Worm (Caenorhabditis elegans) whole organism, young adult: ENCODE results near the gene cest-35.1.

ENCODE experiments used
- D2030.7 ChIP-seq: fragments of 200-800 bp; sonication (Bioruptor generic); IDR thresholded peaks from 2 replicates; pipeline ENCODE4 v1.3.6; 2022; ENCODE audit warnings: missing genetic modification reagents, missing genetic modification characterization, missing compliant biosample characterization
- F33H1.4 ChIP-seq: fragments of 200-800 bp; sonication (Bioruptor generic); IDR thresholded peaks from 2 replicates; pipeline ENCODE4 v1.3.6; 2022; ENCODE audit warnings: missing genetic modification reagents, missing genetic modification characterization, missing compliant biosample characterization
- F55B11.4 ChIP-seq: sonication (generic microtip); optimal IDR thresholded peaks from 2 replicates; lab custom pipeline; 2016; ENCODE audit warnings: missing compliant biosample characterization, missing genetic modification characterization, borderline replicate concordance; ENCODE audit not compliant: insufficient read depth
- F57A8.1 ChIP-seq: fragments of 200-800 bp; sonication (Bioruptor generic); optimal IDR thresholded peaks from 2 replicates; lab custom pipeline; 2018; ENCODE audit warnings: mild to moderate bottlenecking, missing genetic modification characterization, moderate library complexity, missing compliant biosample characterization
- Y67H2A.10 ChIP-seq: fragments of 200-800 bp; sonication (Bioruptor generic); conservative IDR thresholded peaks from 2 replicates; pipeline ENCODE4 v1.3.6; 2022; ENCODE audit warnings: missing genetic modification reagents, missing genetic modification characterization, missing compliant biosample characterization
- aptf-3 ChIP-seq: fragments of 200-800 bp; sonication (Bioruptor generic); IDR thresholded peaks from 2 replicates; pipeline ENCODE4 v1.3.6; 2022; ENCODE audit warnings: missing genetic modification characterization, missing compliant biosample characterization
- athp-1 ChIP-seq: sonication (generic microtip); optimal IDR thresholded peaks from 2 replicates; lab custom pipeline; 2017; ENCODE audit warnings: mild to moderate bottlenecking, missing genetic modification characterization, missing compliant biosample characterization
- attf-6 ChIP-seq: fragments of 200-800 bp; sonication (Bioruptor generic); IDR thresholded peaks from 2 replicates; pipeline ENCODE4 v1.3.6; 2022; ENCODE audit warnings: missing genetic modification reagents, missing genetic modification characterization, missing compliant biosample characterization
- ceh-40 ChIP-seq: fragments of 200-800 bp; sonication (Bioruptor generic); IDR thresholded peaks from 2 replicates; pipeline ENCODE4 v1.3.6; 2022; ENCODE audit warnings: missing genetic modification characterization, missing compliant biosample characterization
- ceh-79 ChIP-seq: sonication (generic microtip); optimal IDR thresholded peaks from 2 replicates; lab custom pipeline; 2017; ENCODE audit warnings: mild to moderate bottlenecking, missing genetic modification characterization, missing compliant biosample characterization
- chd-7 ChIP-seq: sonication (generic microtip); optimal IDR thresholded peaks from 2 replicates; lab custom pipeline; 2016; ENCODE audit warnings: mild to moderate bottlenecking, missing genetic modification characterization, moderate library complexity, missing compliant biosample characterization
- die-1 ChIP-seq: sonication (generic microtip); optimal IDR thresholded peaks from 2 replicates; lab custom pipeline; 2016; ENCODE audit warnings: missing genotype, mild to moderate bottlenecking, missing genetic modification characterization, missing compliant biosample characterization
- dox-1 ChIP-seq: fragments of 200-800 bp; sonication (Bioruptor generic); IDR thresholded peaks from 2 replicates; pipeline ENCODE4 v1.3.6; 2022; ENCODE audit warnings: missing genetic modification reagents, missing genetic modification characterization, missing compliant biosample characterization
- efl-1 ChIP-seq: fragments of 150-350 bp; optimal IDR thresholded peaks from 2 replicates; lab custom pipeline; 2014; ENCODE audit warnings: missing biosample characterization, missing genetic modification reagents, missing genetic modification characterization
- egl-18 ChIP-seq: fragments of 200-800 bp; sonication (Bioruptor generic); IDR thresholded peaks from 2 replicates; pipeline ENCODE4 v1.3.6; 2022; ENCODE audit warnings: missing genetic modification reagents, missing genetic modification characterization, missing compliant biosample characterization
- ets-4 ChIP-seq: fragments of 200-800 bp; sonication (Bioruptor generic); optimal IDR thresholded peaks from 2 replicates; lab custom pipeline; 2018; ENCODE audit warnings: mild to moderate bottlenecking, missing genetic modification characterization, missing compliant biosample characterization
- fkh-3 ChIP-seq: sonication (generic microtip); optimal IDR thresholded peaks from 2 replicates; lab custom pipeline; 2016; ENCODE audit warnings: mild to moderate bottlenecking, missing genetic modification characterization, missing compliant biosample characterization
- hlh-12 ChIP-seq: sonication (generic microtip); optimal IDR thresholded peaks from 2 replicates; lab custom pipeline; 2016; ENCODE audit warnings: missing genetic modification characterization, missing compliant biosample characterization
- lag-1 ChIP-seq: fragments of 200-800 bp; sonication (Bioruptor generic); IDR thresholded peaks from 2 replicates; pipeline ENCODE4 v1.3.6; 2022; ENCODE audit warnings: missing genetic modification reagents, missing genetic modification characterization, missing compliant biosample characterization
- let-607 ChIP-seq, 2 experiments: fragments of 200-800 bp in 1 of 2; sonication (Bioruptor generic) in 1 of 2; sonication (generic microtip) in 1 of 2; optimal IDR thresholded peaks; 2 replicates each; lab custom pipeline; 2016 to 2018; ENCODE audit warnings: mild to moderate bottlenecking in 2 of 2, missing compliant biosample characterization in 2 of 2, missing genetic modification characterization in 2 of 2, moderate library complexity in 2 of 2, missing genotype in 1 of 2
- lin-26 ChIP-seq: fragments of 200-800 bp; sonication (Bioruptor generic); IDR thresholded peaks from 2 replicates; pipeline ENCODE4 v1.3.6; 2022; ENCODE audit warnings: missing genetic modification reagents, missing genetic modification characterization, missing compliant biosample characterization
- lin-35 ChIP-seq, 3 experiments: fragments of 150-350 bp in 2 of 3; sonication (generic microtip) in 1 of 3; optimal IDR thresholded peaks; 2 replicates each; lab custom pipeline; 2014 to 2018; ENCODE audit warnings: missing biosample characterization in 3 of 3, missing genetic modification characterization in 3 of 3, missing genetic modification reagents in 3 of 3
- lin-54 ChIP-seq: fragments of 200-800 bp; sonication (Bioruptor generic); optimal IDR thresholded peaks from 2 replicates; lab custom pipeline; 2018; ENCODE audit warnings: mild to moderate bottlenecking, missing genetic modification characterization, missing compliant biosample characterization
- madf-8 ChIP-seq: fragments of 200-800 bp; sonication (Bioruptor generic); conservative IDR thresholded peaks from 2 replicates; pipeline ENCODE4 v1.3.6; 2022; ENCODE audit warnings: missing genetic modification reagents, missing genetic modification characterization, missing compliant biosample characterization
- nhr-179 ChIP-seq: sonication (generic microtip); optimal IDR thresholded peaks from 2 replicates; lab custom pipeline; 2016; ENCODE audit warnings: mild to moderate bottlenecking, missing genetic modification characterization, missing compliant biosample characterization
- nhr-27 ChIP-seq: fragments of 200-800 bp; sonication (Bioruptor generic); optimal IDR thresholded peaks from 2 replicates; lab custom pipeline; 2018; ENCODE audit warnings: mild to moderate bottlenecking, missing genetic modification characterization, moderate library complexity, missing compliant biosample characterization
- rcor-1 ChIP-seq: fragments of 200-800 bp; sonication (Bioruptor generic); IDR thresholded peaks from 2 replicates; pipeline ENCODE4 v1.3.6; 2022; ENCODE audit warnings: missing genetic modification reagents, missing genetic modification characterization, missing compliant biosample characterization
- rec-8 ChIP-seq, 2 experiments: sonication (generic microtip); optimal IDR thresholded peaks; 2 replicates each; lab custom pipeline; 2016; ENCODE audit warnings: mild to moderate bottlenecking in 2 of 2, missing genetic modification characterization in 2 of 2, missing genetic modification reagents in 2 of 2, missing genotype in 2 of 2, missing biosample characterization in 1 of 2, missing compliant biosample characterization in 1 of 2, moderate library complexity in 1 of 2
- sdz-38 ChIP-seq: sonication (generic microtip); optimal IDR thresholded peaks from 2 replicates; lab custom pipeline; 2016; ENCODE audit warnings: missing genotype, missing genetic modification characterization, missing compliant biosample characterization
- sptf-2 ChIP-seq: fragments of 200-800 bp; sonication (Bioruptor generic); optimal IDR thresholded peaks from 2 replicates; lab custom pipeline; 2018; ENCODE audit warnings: mild to moderate bottlenecking, missing genetic modification characterization, missing compliant biosample characterization
- unc-130 ChIP-seq: sonication (generic microtip); optimal IDR thresholded peaks from 2 replicates; lab custom pipeline; 2016; ENCODE audit warnings: missing genetic modification reagents, missing genetic modification characterization, missing compliant biosample characterization
- unc-62 ChIP-seq: fragments of 150-350 bp; optimal IDR thresholded peaks from 2 replicates; lab custom pipeline; 2014; ENCODE audit warnings: missing biosample characterization, missing genetic modification reagents, missing genetic modification characterization
- zfh-2 ChIP-seq: fragments of 200-800 bp; sonication (Bioruptor generic); conservative IDR thresholded peaks from 2 replicates; pipeline ENCODE4 v1.3.6; 2022; ENCODE audit warnings: missing genetic modification reagents, missing genetic modification characterization, missing compliant biosample characterization
- ztf-18 ChIP-seq: sonication (generic microtip); optimal IDR thresholded peaks from 2 replicates; lab custom pipeline; 2016; ENCODE audit warnings: missing genotype, mild to moderate bottlenecking, missing genetic modification characterization, missing compliant biosample characterization
- ztf-22 ChIP-seq: fragments of 200-800 bp; sonication (Bioruptor generic); optimal IDR thresholded peaks from 2 replicates; lab custom pipeline; 2018; ENCODE audit warnings: mild to moderate bottlenecking, missing genetic modification characterization, moderate library complexity, missing compliant biosample characterization

Gene cest-35.1

DNA sequence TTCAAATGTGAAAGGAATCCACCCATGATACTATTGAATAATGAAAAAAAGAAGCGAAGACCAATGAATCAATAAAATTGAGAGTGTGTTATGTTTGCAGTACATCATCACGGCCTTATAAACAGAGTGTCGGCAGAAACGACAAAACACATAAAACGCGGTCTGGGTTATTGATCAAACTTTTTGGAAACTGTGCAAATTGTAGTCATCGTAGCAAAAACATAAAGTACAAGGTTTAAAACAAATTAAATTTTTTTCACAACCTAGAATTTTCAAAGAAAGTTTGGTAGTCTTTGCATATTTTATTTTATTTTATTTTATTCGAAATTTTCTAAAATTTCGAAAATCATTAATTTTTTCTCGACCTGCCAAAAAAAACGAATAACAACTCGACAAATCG, at the start of gene cest-35.1:
Gene cest-35.1 (minus strand): TSS at position 101 of the 400 bp plus-strand sequence.
- TF ChIP-seq ceh-40 (GFP tag; lab: Robert Waterston, UW) = no peak
- no peak for TF ChIP-seq attf-6 (GFP tag; lab: Robert Waterston, UW)
- TF ChIP-seq, all 124 proteins: peak for 0

DNA sequence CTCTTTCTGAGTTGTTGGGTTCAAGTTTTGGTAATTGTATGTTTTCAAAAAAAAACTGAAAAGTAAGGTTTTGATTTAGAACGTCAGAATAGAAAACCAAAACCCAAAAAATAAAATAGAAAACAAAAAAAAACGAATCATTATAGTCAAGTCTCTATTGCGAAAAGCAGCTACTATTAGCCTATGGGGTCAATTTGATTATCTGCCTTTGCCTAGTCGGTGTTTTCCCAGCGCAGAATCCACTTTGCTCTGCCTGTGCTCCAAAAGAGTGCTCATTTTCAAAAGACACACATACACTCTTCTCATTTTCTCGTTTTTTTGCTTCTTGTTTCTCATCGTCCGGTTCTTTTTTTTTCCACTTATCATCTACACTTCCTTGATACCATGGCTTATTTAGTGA, 45.7 kb upstream of the cest-35.1 start:
- TF ChIP-seq Y67H2A.10 (GFP tag; lab: Robert Waterston, UW) (no peak), zfh-2 (GFP tag; lab: Robert Waterston, UW) (no peak), madf-8 (GFP tag; lab: Robert Waterston, UW) (no peak), chd-7 (tag; lab: Kevin White, UChicago) (no peak), unc-62 (GFP tag; lab: Kevin White, UChicago) (no peak), let-607 (tag; optimal IDR thresholded peaks at IDR 0.05; lab: Kevin White, UChicago) (no peak), ztf-18 (tag; lab: Kevin White, UChicago) (no peak), lin-35 (GFP tag; optimal IDR thresholded peaks at IDR 0.05; lab: Kevin White, UChicago) (no peak), F33H1.4 (GFP tag; lab: Robert Waterston, UW) (no peak), sptf-2 (GFP tag; lab: Kevin White, UChicago) (no peak), D2030.7 (GFP tag; lab: Robert Waterston, UW) (no peak), lin-26 (GFP tag; lab: Robert Waterston, UW) (no peak), dox-1 (GFP tag; lab: Robert Waterston, UW) (no peak), unc-130 (no peak), lag-1 (GFP tag; lab: Robert Waterston, UW) (no peak), nhr-27 (tag; lab: Kevin White, UChicago) (no peak)

DNA sequence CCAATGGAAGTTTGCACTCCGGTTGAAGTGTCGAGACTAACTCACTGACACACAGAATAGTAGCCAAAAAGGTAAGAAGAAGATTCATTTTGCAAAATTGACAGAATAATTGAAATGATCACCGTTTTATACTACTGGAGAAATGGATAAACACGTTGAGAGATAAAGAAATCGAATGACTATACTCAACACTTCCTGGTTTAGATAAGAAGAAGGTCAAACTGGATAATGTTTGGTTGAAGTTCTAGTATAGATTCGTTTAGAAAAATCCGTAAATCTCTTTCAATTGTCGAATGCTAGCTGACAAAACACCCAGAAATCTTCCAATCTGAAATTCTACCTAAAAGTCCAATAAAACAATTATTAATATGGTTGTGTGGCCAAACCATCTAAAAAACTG, 44.3 kb upstream of the cest-35.1 start, which contains the start of gene Y49G5A.1:
Gene Y49G5A.1 (minus strand): TSS at position 101 of the 400 bp plus-strand sequence.
- TF ChIP-seq aptf-3 (GFP tag; lab: Robert Waterston, UW) = no peak
- no peak for TF ChIP-seq rcor-1 (GFP tag; lab: Robert Waterston, UW)
- no peak for TF ChIP-seq egl-18 (GFP tag; lab: Robert Waterston, UW)
- no peak for TF ChIP-seq dox-1 (GFP tag; lab: Robert Waterston, UW)
- TF ChIP-seq sdz-38 (tag; lab: Kevin White, UChicago) = no peak
- TF ChIP-seq efl-1 = no peak

DNA sequence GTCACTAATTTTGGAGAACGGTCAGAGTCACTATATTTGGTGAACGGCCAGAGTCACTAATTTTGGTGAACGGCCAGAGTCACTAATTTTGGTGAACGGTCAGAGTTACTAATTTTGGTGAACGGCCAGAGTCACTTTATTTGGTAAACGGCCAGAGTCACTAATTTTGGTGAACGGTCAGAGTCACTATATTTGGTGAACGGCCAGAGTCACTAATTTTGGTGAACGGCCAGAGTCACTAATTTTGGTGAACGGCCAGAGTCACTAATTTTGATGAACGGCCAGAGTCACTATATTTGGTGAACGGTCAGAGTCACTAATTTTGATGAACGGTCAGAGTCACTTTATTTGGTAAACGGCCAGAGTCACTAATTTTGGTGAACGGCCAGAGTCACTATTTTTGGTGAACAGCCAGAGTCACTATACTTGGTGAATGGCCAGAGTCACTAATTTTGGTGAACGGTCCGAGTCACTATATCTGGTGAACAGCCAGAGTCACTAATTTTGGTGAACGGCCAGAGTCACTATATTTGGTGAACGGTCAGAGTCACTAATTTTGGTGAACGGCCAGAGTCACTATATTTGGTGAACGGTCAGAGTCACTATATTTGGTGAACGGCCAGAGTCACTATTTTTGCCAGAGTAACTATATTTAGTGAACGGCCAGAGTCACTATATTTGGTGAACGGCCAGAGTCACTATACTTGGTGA, 41.5 kb upstream of the cest-35.1 start:
- TF ChIP-seq nhr-27 (tag; lab: Kevin White, UChicago) = peak; percentile 51
- peak; percentile 61 for TF ChIP-seq sptf-2 (GFP tag; lab: Kevin White, UChicago)
- TF ChIP-seq F57A8.1 = peak; percentile 52
- TF ChIP-seq rec-8 (tag; optimal IDR thresholded peaks at IDR 0.05; lab: Kevin White, UChicago) = peak; percentile 3 to 18
- TF ChIP-seq die-1 (tag; lab: Kevin White, UChicago) = peak; percentile 48
- peak; percentile 10 for TF ChIP-seq athp-1
- TF ChIP-seq ets-4 (GFP tag; lab: Kevin White, UChicago) = peak; percentile 76
- peak; percentile 42 for TF ChIP-seq F55B11.4 (tag; lab: Kevin White, UChicago)
- TF ChIP-seq ceh-79 (tag; lab: Kevin White, UChicago) = peak; percentile 72
- TF ChIP-seq fkh-3 (tag; lab: Kevin White, UChicago) = peak; percentile 57
- TF ChIP-seq ztf-22 = peak; percentile 80
- TF ChIP-seq hlh-12 = peak; percentile 58
- TF ChIP-seq lin-54 (GFP tag; lab: Kevin White, UChicago) = peak; percentile 5
- peak; percentile 15 for TF ChIP-seq nhr-179 (tag; lab: Kevin White, UChicago)
